Worm (Caenorhabditis elegans) whole organism, L4 larva: ENCODE results near the gene F13B12.1.

Experiments
- F10B5.3 ChIP-seq: sonication (generic microtip); optimal IDR thresholded peaks from 2 replicates; lab custom pipeline; 2016; ENCODE audit warnings: mild to moderate bottlenecking, missing genetic modification characterization, missing compliant biosample characterization
- ceh-62 ChIP-seq: sonication (generic microtip); optimal IDR thresholded peaks from 2 replicates; lab custom pipeline; 2017; ENCODE audit warnings: missing biosample characterization, missing genetic modification characterization
- snpc-4 ChIP-seq: fragments of 150-350 bp; optimal IDR thresholded peaks from 2 replicates; lab custom pipeline; 2014; ENCODE audit warnings: missing biosample characterization, missing genetic modification characterization

- TF ChIP-seq F10B5.3 (tag; lab: Kevin White, UChicago) = no peak
- TF ChIP-seq ceh-62 (tag; lab: Kevin White, UChicago) = no peak
- no peak for TF ChIP-seq snpc-4 (tag; lab: Kevin White, UChicago)
Observed at ce11 chrIV:10463127-10463526, 38.7 kb upstream of the F13B12.1 start.
